Worm (Caenorhabditis elegans): Measurements from ENCODE around the gene adal-1.
A peak's percentile ranks its signal among the peaks of the same experiment; 100 is the strongest.
"Not testable (repeated sequence)": the region's sequence is repeated elsewhere in the genome, so short reads cannot be mapped to it uniquely, and the experiment has no call there.

adal-1 gene

DNA sequence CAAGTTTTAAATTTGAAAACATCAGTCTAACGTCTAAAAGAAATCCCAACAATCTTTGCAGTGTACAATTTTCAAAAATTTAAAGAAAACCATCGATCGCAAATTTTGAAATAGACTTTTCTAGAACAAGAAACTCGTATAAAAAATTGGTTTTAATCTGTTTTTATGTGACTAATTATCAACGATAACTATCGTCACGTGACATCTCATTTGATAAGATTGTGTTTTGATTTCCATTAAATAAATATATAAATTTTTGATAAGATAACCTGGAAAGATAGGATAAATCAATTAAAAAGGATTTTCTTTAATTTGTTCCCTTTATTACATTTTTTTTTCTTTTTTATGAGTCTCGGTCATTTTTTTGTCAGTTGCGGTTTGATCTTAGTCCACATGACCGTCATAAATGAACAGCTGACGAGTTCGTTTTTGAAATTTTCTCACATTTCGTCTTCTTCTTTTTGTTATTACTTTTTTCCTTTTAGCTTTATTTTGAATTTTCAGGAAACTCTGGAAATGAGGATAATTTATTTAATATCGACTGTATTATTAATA lies 16.2 kb upstream of the adal-1 start, which contains the start of gene asm-1:
Gene asm-1, plus strand, starts transcription at position 505 of the 555 bp plus-strand sequence.
- no peak for TF ChIP-seq fos-1 (tag; optimal IDR thresholded peaks at IDR 0.05)
- no peak for TF ChIP-seq ztf-4 (tag; optimal IDR thresholded peaks at IDR 0.05)
- peak; percentile 16 for TF ChIP-seq C34F6.9 (tag; optimal IDR thresholded peaks at IDR 0.05)
- TF ChIP-seq nhr-129 (tag; optimal IDR thresholded peaks at IDR 0.05), result no peak
- no peak for TF ChIP-seq elt-1 (tag; optimal IDR thresholded peaks at IDR 0.05)
- no peak for TF ChIP-seq mab-5 (tag; optimal IDR thresholded peaks at IDR 0.05)

DNA sequence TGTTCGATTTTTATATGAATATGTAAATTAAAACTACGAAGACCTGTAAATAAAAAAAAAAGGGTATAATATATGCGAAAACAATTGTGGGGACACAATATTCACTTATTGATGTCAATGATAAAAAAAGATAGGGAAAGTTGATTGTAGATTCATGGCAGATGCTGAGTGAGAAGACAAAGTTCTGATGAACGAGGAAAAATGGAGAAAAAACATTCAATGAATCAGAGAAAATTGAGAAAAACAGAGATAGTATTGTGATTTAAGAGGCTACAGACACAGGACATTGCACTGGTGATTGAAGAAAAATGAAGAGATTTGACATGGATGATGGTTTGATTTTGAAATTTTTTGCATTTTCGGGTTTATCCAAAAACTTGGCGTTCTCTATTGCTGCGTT lies 15.2 kb upstream of the adal-1 start:
- TF ChIP-seq nhr-129 (tag; optimal IDR thresholded peaks at IDR 0.05) (peak; percentile 12), elt-1 (tag; optimal IDR thresholded peaks at IDR 0.05) (no peak), C34F6.9 (tag; optimal IDR thresholded peaks at IDR 0.05) (peak; percentile 32), blmp-1 (tag; optimal IDR thresholded peaks at IDR 0.05; ENCODE audit: insufficient read depth) (peak; percentile 52), fos-1 (tag; optimal IDR thresholded peaks at IDR 0.05) (peak; percentile 37), lin-13 (GFP tag; optimal IDR thresholded peaks at IDR 0.05) (no peak), crh-2 (tag; optimal IDR thresholded peaks at IDR 0.05) (no peak)

DNA sequence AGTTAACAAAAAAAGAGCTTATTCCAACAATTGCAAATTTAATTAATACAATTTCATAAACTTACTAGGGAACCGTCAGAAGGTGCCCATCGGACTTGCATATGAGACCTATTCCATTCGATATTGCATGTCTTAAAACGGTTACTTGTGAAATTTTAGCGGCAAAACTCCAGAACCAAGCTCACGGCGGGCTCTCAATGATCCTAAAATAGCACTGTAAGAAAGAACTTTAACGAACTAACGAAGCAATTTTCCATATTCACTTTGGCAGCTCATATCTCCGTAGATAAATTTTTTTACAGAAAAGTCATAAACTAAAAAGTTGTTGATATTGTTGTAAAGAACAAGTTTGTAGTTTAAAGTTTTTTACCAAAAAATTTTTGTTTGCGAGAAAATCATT lies 14.2 kb upstream of the adal-1 start, which contains the start of gene B0252.3:
Gene B0252.3, minus strand, starts transcription at position 101 of the 400 bp plus-strand sequence.
- TF ChIP-seq C34F6.9 (tag; optimal IDR thresholded peaks at IDR 0.05); aly-2 (tag; optimal IDR thresholded peaks at IDR 0.05); lin-13 (GFP tag; optimal IDR thresholded peaks at IDR 0.05): not testable (repeated sequence)

DNA sequence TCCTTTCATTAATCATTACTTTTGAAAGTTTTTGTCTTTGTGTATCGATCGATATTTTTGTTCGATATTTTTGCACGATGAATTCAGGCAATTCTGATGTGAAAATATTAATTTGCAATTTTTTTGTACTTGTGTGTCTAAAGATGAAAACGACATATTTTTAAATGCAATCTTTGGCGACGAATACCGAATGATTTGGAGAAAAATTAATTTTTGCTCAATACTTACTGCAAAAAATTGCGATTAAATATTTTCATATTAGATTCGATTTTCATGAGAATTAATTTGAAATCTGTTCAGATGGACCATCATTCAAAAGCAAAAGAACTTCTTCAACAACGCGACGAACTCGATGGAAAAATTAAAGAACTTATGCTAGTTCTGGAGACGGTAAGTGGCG lies 8.4 kb upstream of the adal-1 start, which contains the start of gene psmd-9:
Gene psmd-9, plus strand, starts transcription at position 301 of the 400 bp plus-strand sequence.
- TF ChIP-seq sma-9 (GFP tag; optimal IDR thresholded peaks at IDR 0.05), result no peak
- TF ChIP-seq sma-9 (tag; optimal IDR thresholded peaks at IDR 0.05), result no peak
- TF ChIP-seq aly-2 (tag; optimal IDR thresholded peaks at IDR 0.05), result no peak
- TF ChIP-seq dmd-4 (tag; optimal IDR thresholded peaks at IDR 0.05), result no peak
- TF ChIP-seq nhr-237 (tag; optimal IDR thresholded peaks at IDR 0.05), result no peak
- no peak for TF ChIP-seq nhr-25 (tag; optimal IDR thresholded peaks at IDR 0.05)
- no peak for TF ChIP-seq elt-1 (tag; optimal IDR thresholded peaks at IDR 0.05)
- TF ChIP-seq lin-13 (GFP tag; optimal IDR thresholded peaks at IDR 0.05), result no peak
- no peak for TF ChIP-seq F13H6.1 (tag; optimal IDR thresholded peaks at IDR 0.05)
- no peak for TF ChIP-seq sma-3 (GFP tag; optimal IDR thresholded peaks at IDR 0.05)
- no peak for TF ChIP-seq fos-1 (tag; optimal IDR thresholded peaks at IDR 0.05)
- TF ChIP-seq mdl-1 (tag; optimal IDR thresholded peaks at IDR 0.05), result no peak
- no peak for TF ChIP-seq mbf-1 (tag; optimal IDR thresholded peaks at IDR 0.05)

DNA sequence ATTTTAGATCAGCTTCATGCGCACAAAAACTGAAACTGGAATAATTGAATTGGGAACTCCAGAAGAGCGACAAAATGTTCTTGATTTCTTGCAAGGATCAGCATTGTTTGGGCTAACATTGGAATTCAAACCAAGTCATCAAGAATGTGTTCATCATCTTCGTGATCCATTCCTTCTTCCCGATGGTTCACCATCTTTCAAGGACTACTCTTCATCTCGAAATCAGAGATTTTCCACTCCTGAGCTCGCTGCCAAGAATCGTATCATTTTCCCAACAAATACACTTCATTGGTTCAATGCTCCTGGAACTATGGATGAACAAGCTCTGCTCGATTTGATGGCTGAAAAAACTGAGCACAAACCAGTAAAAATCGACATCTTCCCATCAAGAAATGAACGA lies 7.3 kb upstream of the adal-1 start:
- TF ChIP-seq nhr-77 (tag; optimal IDR thresholded peaks at IDR 0.05), result no peak
- TF ChIP-seq nhr-23 (tag; optimal IDR thresholded peaks at IDR 0.05), result no peak
- TF ChIP-seq elt-3 (tag; optimal IDR thresholded peaks at IDR 0.05), result no peak
- TF ChIP-seq gmeb-1 (tag; optimal IDR thresholded peaks at IDR 0.05), result no peak
- no peak for TF ChIP-seq R02D3.7 (tag; optimal IDR thresholded peaks at IDR 0.05)
- no peak for TF ChIP-seq mab-5 (tag; optimal IDR thresholded peaks at IDR 0.05)
- TF ChIP-seq nhr-6 (tag; optimal IDR thresholded peaks at IDR 0.05), result no peak
- TF ChIP-seq elt-1 (tag; optimal IDR thresholded peaks at IDR 0.05), result no peak
- no peak for TF ChIP-seq nhr-237 (tag; optimal IDR thresholded peaks at IDR 0.05)
- TF ChIP-seq ama-1 (optimal IDR thresholded peaks at IDR 0.05), result no peak
- no peak for TF ChIP-seq ZK546.5 (tag; optimal IDR thresholded peaks at IDR 0.05)
- TF ChIP-seq nhr-10 (tag; optimal IDR thresholded peaks at IDR 0.05), result no peak
- no peak for TF ChIP-seq peb-1 (tag; optimal IDR thresholded peaks at IDR 0.05)
- no peak for TF ChIP-seq dmd-4 (tag; optimal IDR thresholded peaks at IDR 0.05)
- TF ChIP-seq lin-39 (tag; optimal IDR thresholded peaks at IDR 0.05), result no peak
- no peak for TF ChIP-seq ztf-11 (tag; optimal IDR thresholded peaks at IDR 0.05)
- TF ChIP-seq unc-55 (GFP tag; optimal IDR thresholded peaks at IDR 0.05), result no peak
- TF ChIP-seq sma-9 (GFP tag; optimal IDR thresholded peaks at IDR 0.05), result no peak
- no peak for TF ChIP-seq sma-9 (tag; optimal IDR thresholded peaks at IDR 0.05)
- TF ChIP-seq mbf-1 (tag; optimal IDR thresholded peaks at IDR 0.05), result no peak

Measured in whole organism, L2 larva.